Fruit fly (Drosophila melanogaster): ENCODE results near the gene Rsph9.

dm6 chr2L:17455823-17456222 is 43.4 kb upstream of the Rsph9 start, which contains the start of gene SPH93:
- TF ChIP-seq ken (GFP tag; IDR thresholded peaks at IDR 0.05), result no peak
- TF ChIP-seq Doc2 (GFP tag; IDR thresholded peaks at IDR 0.05), result no peak
- no peak for TF ChIP-seq usp (GFP tag; optimal IDR thresholded peaks at IDR 0.05)
- TF ChIP-seq H2.0 (GFP tag; IDR thresholded peaks at IDR 0.05), result no peak
